Worm (Caenorhabditis elegans): ENCODE data around the gene cpg-2.

Gene cpg-2

DNA sequence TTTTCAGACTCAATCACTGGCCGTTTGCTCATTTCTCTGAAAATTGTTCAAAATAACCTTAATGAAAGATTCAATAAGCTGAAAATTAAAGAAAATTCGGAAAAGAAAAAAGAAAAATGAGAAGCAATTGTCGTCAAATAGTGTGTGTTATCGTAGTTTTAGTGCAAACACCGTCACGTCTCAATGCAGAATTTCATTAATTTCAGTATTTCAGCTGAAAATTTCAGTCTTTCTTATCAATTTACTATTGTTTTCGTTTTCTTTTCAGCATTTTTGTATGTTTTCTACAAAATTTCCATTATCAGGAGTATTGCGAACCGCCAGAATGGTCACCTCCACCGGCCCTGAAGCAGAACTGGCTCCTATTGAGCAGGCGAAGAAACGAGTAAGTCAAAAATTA, 19.1 kb upstream of the cpg-2 start, which contains the start of the genes B0280.9 and rpia-1 (continued):
- TF ChIP-seq unc-130 (tag; optimal IDR thresholded peaks at IDR 0.05), result no peak
- no peak for TF ChIP-seq tlp-1 (tag; optimal IDR thresholded peaks at IDR 0.05)
- TF ChIP-seq hlh-17 (GFP tag; optimal IDR thresholded peaks at IDR 0.05; ENCODE audit: borderline replicate concordance), result no peak
- TF ChIP-seq C16A3.4 (tag; optimal IDR thresholded peaks at IDR 0.05), result peak; percentile 21
- TF ChIP-seq ztf-4 (tag; optimal IDR thresholded peaks at IDR 0.05), result no peak
- TF ChIP-seq isw-1 (GFP tag; IDR thresholded peaks at IDR 0.05), result no peak
- TF ChIP-seq nhr-19 (GFP tag; conservative IDR thresholded peaks at IDR 0.05), result peak; percentile 48; the same call in 1 of the 2 replicates
- TF ChIP-seq sptf-1 (tag; optimal IDR thresholded peaks at IDR 0.05), result no peak
- no peak for TF ChIP-seq unc-98 (GFP tag; IDR thresholded peaks at IDR 0.05)
- TF ChIP-seq sox-4 (tag; optimal IDR thresholded peaks at IDR 0.05), result no peak

- TF ChIP-seq lin-14 (GFP tag; optimal IDR thresholded peaks at IDR 0.05) (peak; percentile 48), hpl-2 (GFP tag; optimal IDR thresholded peaks at IDR 0.05) (no peak), egl-27 (tag; optimal IDR thresholded peaks at IDR 0.05) (no peak), mdl-1 (tag; optimal IDR thresholded peaks at IDR 0.05) (no peak), nhr-28 (tag; optimal IDR thresholded peaks at IDR 0.05) (no peak), sptf-1 (tag; optimal IDR thresholded peaks at IDR 0.05) (no peak), ceh-82 (tag; optimal IDR thresholded peaks at IDR 0.05) (no peak), ceh-90 (tag; optimal IDR thresholded peaks at IDR 0.05) (no peak), ceh-88 (GFP tag; IDR thresholded peaks at IDR 0.05) (no peak), hlh-17 (GFP tag; optimal IDR thresholded peaks at IDR 0.05; ENCODE audit: borderline replicate concordance) (no peak), unc-86 (tag; optimal IDR thresholded peaks at IDR 0.05) (no peak), tbx-2 (tag; optimal IDR thresholded peaks at IDR 0.05) (peak; percentile 19), snu-23 (GFP tag; optimal IDR thresholded peaks at IDR 0.05) (peak; percentile 52), pax-3 (tag; optimal IDR thresholded peaks at IDR 0.05) (no peak), jun-1 (tag; optimal IDR thresholded peaks at IDR 0.05) (no peak), unc-30 (tag; optimal IDR thresholded peaks at IDR 0.05) (no peak), efl-3 (GFP tag; optimal IDR thresholded peaks at IDR 0.05) (no peak), nhr-85 (tag) (peak; percentile 91), vab-15 (tag; optimal IDR thresholded peaks at IDR 0.05) (no peak), lsy-2 (tag; optimal IDR thresholded peaks at IDR 0.05) (peak; percentile 5 to 36), fkh-8 (tag; optimal IDR thresholded peaks at IDR 0.05) (no peak), hlh-4 (tag; optimal IDR thresholded peaks at IDR 0.05) (no peak), skn-1 (tag; optimal IDR thresholded peaks at IDR 0.05) (no peak), fos-1 (tag; optimal IDR thresholded peaks at IDR 0.05) (no peak), xbp-1 (tag; optimal IDR thresholded peaks at IDR 0.05) (peak; percentile 30), nhr-84 (tag; optimal IDR thresholded peaks at IDR 0.05) (no peak), C34B4.2 (tag; optimal IDR thresholded peaks at IDR 0.05) (no peak), unc-130 (tag; optimal IDR thresholded peaks at IDR 0.05) (no peak), blmp-1 (tag; optimal IDR thresholded peaks at IDR 0.05) (peak; percentile 41), aly-2 (tag; optimal IDR thresholded peaks at IDR 0.05) (no peak), pqm-1 (tag; optimal IDR thresholded peaks at IDR 0.05) (no peak), nhr-77 (tag; optimal IDR thresholded peaks at IDR 0.05) (peak; percentile 18), nhr-90 (tag; optimal IDR thresholded peaks at IDR 0.05; ENCODE audit: poor library complexity) (peak; percentile 58), nhr-11 (tag; optimal IDR thresholded peaks at IDR 0.05) (no peak), mab-9 (GFP tag; IDR thresholded peaks at IDR 0.05) (no peak), grh-1 (GFP tag; IDR thresholded peaks at IDR 0.05) (0 out of 2 replicates have a peak, but pooled peaks have one; percentile 6), fkh-4 (tag; optimal IDR thresholded peaks at IDR 0.05; ENCODE audit: borderline replicate concordance) (no peak), lin-15B (tag; optimal IDR thresholded peaks at IDR 0.05) (no peak), C04F5.9 (tag; optimal IDR thresholded peaks at IDR 0.05) (no peak), efl-1 (optimal IDR thresholded peaks at IDR 0.05) (peak in 1 of 2 experiments; percentile 11), efl-1 (GFP tag; optimal IDR thresholded peaks at IDR 0.05 in 1 of 2) (peak in 1 of 2 experiments; percentile 93), unc-98 (GFP tag; IDR thresholded peaks at IDR 0.05) (no peak), nhr-20 (tag; optimal IDR thresholded peaks at IDR 0.05) (peak; percentile 71), aha-1 (tag; optimal IDR thresholded peaks at IDR 0.05) (no peak), alr-1 (tag; optimal IDR thresholded peaks at IDR 0.05; ENCODE audit: borderline replicate concordance) (no peak), mep-1 (tag; optimal IDR thresholded peaks at IDR 0.05) (peak; percentile 12), elt-2 (tag; optimal IDR thresholded peaks at IDR 0.05) (peak; percentile 64)
These were observed 16.7 kb upstream of the cpg-2 start for ce11 chrIII:7120477-7120876.

Data from whole organism, L1 larva.